Worm (Caenorhabditis elegans): ENCODE measurements around the gene ZC404.1.

ZC404.1 gene

DNA sequence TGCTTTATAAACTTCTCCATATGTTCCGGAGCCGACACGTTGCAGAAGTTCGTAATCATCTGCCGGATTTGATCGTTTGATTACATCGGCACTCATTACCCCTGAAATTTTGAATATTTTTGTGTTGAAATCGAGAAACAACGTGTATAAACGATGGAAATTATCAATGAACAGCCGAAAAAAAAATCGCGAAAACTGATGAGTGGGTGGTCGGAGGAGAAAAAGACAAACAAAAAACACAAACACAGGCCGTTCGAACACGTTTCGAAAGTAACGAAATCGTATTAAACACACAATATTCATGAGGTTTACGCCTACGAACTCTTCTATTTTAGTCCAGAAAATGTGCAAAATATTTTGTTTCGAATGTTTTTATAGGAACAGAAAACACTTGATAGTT lies 1.4 kb upstream of the ZC404.1 start, which contains the start of gene gck-2:
TSS of gene gck-2 (minus strand) at position 101 of the 400 bp plus-strand sequence.
- TF ChIP-seq ztf-6 (GFP tag; IDR thresholded peaks at IDR 0.05) (no peak), ztf-25 (GFP tag; IDR thresholded peaks at IDR 0.05) (no peak), F55B11.4 (tag; optimal IDR thresholded peaks at IDR 0.05; ENCODE audit: borderline replicate concordance, insufficient read depth) (no peak)

DNA sequence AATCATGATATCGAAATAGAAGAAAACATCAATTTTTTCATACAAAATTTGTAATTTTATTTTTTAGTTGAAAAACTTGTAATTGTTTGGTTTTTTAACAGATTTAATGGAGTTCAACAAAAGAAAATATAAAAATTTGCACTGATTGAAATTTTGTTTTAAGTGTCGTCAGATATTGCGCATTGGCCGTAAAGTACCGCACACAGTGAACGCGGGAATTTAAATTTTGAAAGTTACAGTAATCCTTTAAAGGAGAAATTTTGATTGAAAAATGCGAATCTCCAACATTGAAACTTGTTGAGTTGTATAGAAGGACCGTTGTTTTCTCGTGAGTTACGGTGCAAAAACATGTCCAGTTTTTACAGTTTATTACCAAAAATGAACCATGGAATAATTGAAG lies 1.0 kb upstream of the ZC404.1 start:
- TF ChIP-seq unc-62 (GFP tag; optimal IDR thresholded peaks at IDR 0.05) (no peak), pha-4 (tag; optimal IDR thresholded peaks at IDR 0.05) (no peak), lsl-1 (GFP tag; optimal IDR thresholded peaks at IDR 0.05) (peak; percentile 45), ceh-91 (GFP tag; IDR thresholded peaks at IDR 0.05) (no peak), ceh-79 (tag; optimal IDR thresholded peaks at IDR 0.05) (no peak), T07F8.4 (tag; optimal IDR thresholded peaks at IDR 0.05) (no peak), lin-54 (GFP tag; optimal IDR thresholded peaks at IDR 0.05) (peak; percentile 74), athp-1 (tag; optimal IDR thresholded peaks at IDR 0.05) (no peak), B0019.2 (GFP tag; conservative IDR thresholded peaks at IDR 0.05) (no peak), ZK185.1 (tag; optimal IDR thresholded peaks at IDR 0.05; ENCODE audit: poor library complexity, severe bottlenecking) (no peak), madf-10 (tag; optimal IDR thresholded peaks at IDR 0.05) (no peak), madf-6 (GFP tag; IDR thresholded peaks at IDR 0.05) (peak; percentile 53; the same call in 1 of the 2 replicates), nhr-120 (GFP tag; IDR thresholded peaks at IDR 0.05) (no peak), F57A8.1 (GFP tag; optimal IDR thresholded peaks at IDR 0.05) (no peak), pbrm-1 (GFP tag; IDR thresholded peaks at IDR 0.05) (no peak), hlh-12 (tag; optimal IDR thresholded peaks at IDR 0.05) (no peak), dpl-1 (GFP tag; optimal IDR thresholded peaks at IDR 0.05) (peak; percentile 29), lin-35 (GFP tag; optimal IDR thresholded peaks at IDR 0.05) (no peak), gei-17 (GFP tag; optimal IDR thresholded peaks at IDR 0.05) (no peak), attf-3 (GFP tag; conservative IDR thresholded peaks at IDR 0.05) (no peak), efl-1 (GFP tag; optimal IDR thresholded peaks at IDR 0.05) (peak; percentile 80), egrh-3 (GFP tag; IDR thresholded peaks at IDR 0.05) (no peak), B0261.1 (tag; optimal IDR thresholded peaks at IDR 0.05) (no peak)

DNA sequence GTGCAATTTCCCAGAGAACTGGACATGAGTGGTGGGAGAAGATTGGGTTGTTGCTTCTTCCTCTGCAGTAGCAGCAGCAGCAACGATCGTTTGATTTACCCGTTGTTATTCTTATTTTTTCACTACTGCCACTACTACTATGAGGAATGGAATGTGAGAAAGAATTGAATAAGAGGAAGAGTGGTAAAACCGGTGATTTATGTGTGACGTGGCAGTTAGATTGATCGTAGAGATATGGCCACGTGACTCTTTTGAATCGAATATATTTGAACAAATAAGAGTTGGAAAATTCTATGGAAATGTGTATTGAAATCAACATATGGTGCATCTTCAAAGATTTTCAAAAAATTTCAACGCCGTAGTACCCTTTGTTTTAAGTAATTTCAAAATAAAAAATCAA lies 2.3 kb downstream of the ZC404.1 start:
- TF ChIP-seq rcor-1 (GFP tag; IDR thresholded peaks at IDR 0.05) = no peak

DNA sequence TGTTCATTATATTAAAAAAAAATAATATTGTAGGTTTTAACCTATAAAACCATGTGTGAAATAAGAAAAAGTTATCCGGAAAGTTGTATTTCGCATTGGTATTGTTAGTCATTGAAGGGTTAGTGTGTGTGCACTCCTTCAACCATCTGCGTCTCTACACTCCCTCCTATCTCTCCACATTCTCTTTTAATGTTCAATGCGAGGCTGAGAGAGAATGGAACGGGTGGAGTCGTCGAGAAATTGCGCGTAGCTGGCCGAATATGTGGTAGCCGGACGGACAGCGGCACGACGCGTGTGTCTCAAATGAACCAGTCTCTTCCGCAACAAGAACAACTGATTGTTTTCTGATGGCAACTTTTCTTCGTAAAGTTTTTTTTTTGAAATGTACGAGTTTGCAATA lies 2.9 kb downstream of the ZC404.1 start:
- no peak for TF ChIP-seq chd-7 (tag; optimal IDR thresholded peaks at IDR 0.05)
- peak; percentile 91; the same call in 1 of the 2 replicates for TF ChIP-seq hmg-1.2 (GFP tag; IDR thresholded peaks at IDR 0.05)
- TF ChIP-seq nfya-1 (tag; optimal IDR thresholded peaks at IDR 0.05; ENCODE audit: borderline replicate concordance, insufficient read depth) = no peak

DNA sequence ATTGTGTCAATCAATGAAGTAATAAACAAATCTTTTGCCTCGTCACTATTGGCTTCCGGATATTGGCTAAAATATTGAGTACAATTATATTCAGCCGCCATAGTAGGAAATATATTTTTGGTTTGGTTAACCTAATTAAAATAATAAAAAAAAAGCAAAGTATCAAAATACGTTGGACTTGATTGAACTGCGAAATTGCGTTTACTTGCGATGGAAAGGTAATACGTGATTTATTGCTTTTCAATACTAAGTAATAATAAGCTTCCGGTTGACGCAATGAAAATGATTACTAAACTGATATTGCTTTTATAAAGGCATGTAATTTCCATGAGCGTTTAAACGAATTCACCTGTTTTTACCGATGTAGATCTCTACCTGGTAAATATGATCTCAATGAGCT lies 5.6 kb downstream of the ZC404.1 start, which contains the start of gene dmsr-9:
TSS of gene dmsr-9 (minus strand) at position 101 of the 400 bp plus-strand sequence.
- no peak for TF ChIP-seq him-1 (tag; optimal IDR thresholded peaks at IDR 0.05)

DNA sequence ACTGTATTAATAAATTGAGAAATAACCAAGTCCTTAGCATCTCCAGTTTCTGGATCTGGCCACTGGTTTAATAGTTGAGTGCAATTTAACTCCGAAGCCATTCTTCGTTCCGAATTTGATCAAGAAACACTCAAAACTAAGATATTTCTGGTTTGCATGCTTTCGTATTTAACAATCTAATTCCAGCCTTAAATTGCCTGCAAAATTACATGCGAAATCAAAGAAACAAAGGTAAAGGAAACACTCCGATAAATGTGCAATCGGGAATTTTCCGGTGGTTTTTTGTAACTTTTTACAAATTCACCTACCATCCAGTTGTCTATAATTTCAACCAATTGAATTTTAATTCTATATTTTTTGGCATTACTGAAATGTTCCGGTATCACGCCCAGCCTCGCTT lies 7.9 kb downstream of the ZC404.1 start, which contains the start of gene dmsr-10:
TSS of gene dmsr-10 (minus strand) at position 101 of the 400 bp plus-strand sequence.
- TF ChIP-seq F10E7.11 (tag; optimal IDR thresholded peaks at IDR 0.05) = no peak
- TF ChIP-seq aptf-2 (GFP tag; conservative IDR thresholded peaks at IDR 0.05) = no peak
- TF ChIP-seq lsl-1 (GFP tag; optimal IDR thresholded peaks at IDR 0.05) = no peak
- no peak for TF ChIP-seq atf-7 (tag; optimal IDR thresholded peaks at IDR 0.05)
- no peak for TF ChIP-seq T07F8.4 (tag; optimal IDR thresholded peaks at IDR 0.05)
- no peak for TF ChIP-seq lin-35 (GFP tag; optimal IDR thresholded peaks at IDR 0.05)
- no peak for TF ChIP-seq F55B11.4 (tag; optimal IDR thresholded peaks at IDR 0.05; ENCODE audit: borderline replicate concordance, insufficient read depth)
- no peak for TF ChIP-seq gei-17 (GFP tag; optimal IDR thresholded peaks at IDR 0.05)

Data from whole organism, young adult.